Fruit fly (Drosophila melanogaster) whole organism, prepupa: ENCODE data around the gene CG33796.

Source experiments
- Blimp-1 ChIP-seq: fragments of 200-800 bp; sonication (Bioruptor generic); optimal IDR thresholded peaks from 3 replicates; lab custom pipeline; 2017; ENCODE audit warnings: missing biosample characterization, missing genetic modification characterization, mild to moderate bottlenecking, moderate library complexity, missing genetic modification reagents
- CG10631 ChIP-seq: fragments of 200-800 bp; sonication (Bioruptor generic); optimal IDR thresholded peaks from 2 replicates; lab custom pipeline; 2016; ENCODE audit warnings: missing biosample characterization, missing genetic modification characterization
- CG10669 ChIP-seq: fragments of 200-800 bp; sonication (Bioruptor generic); optimal IDR thresholded peaks from 3 replicates; lab custom pipeline; 2018; ENCODE audit warnings: missing biosample characterization, mild to moderate bottlenecking, missing genetic modification characterization, moderate library complexity
- CG11294 ChIP-seq: fragments of 200-800 bp; sonication (Bioruptor generic); IDR thresholded peaks from 2 replicates; pipeline ENCODE4 v1.3.6; 2022; ENCODE audit warnings: missing biosample characterization, missing genetic modification characterization
- CG11762 ChIP-seq: fragments of 200-800 bp; sonication (Bioruptor generic); optimal IDR thresholded peaks from 3 replicates; lab custom pipeline; 2016; ENCODE audit warnings: missing biosample characterization, missing genetic modification characterization; ENCODE audit not compliant: insufficient read depth
- CG11902 ChIP-seq: fragments of 200-800 bp; sonication (Bioruptor generic); optimal IDR thresholded peaks from 3 replicates; lab custom pipeline; 2016; ENCODE audit warnings: missing biosample characterization, missing genetic modification characterization
- CG15336 ChIP-seq: fragments of 200-800 bp; sonication (Bioruptor generic); IDR thresholded peaks from 2 replicates; pipeline ENCODE4 v1.3.6; 2022; ENCODE audit warnings: missing biosample characterization, missing genetic modification characterization
- CG1621 ChIP-seq: fragments of 200-800 bp; sonication (Bioruptor generic); optimal IDR thresholded peaks from 3 replicates; lab custom pipeline; 2018; ENCODE audit warnings: missing biosample characterization, mild to moderate bottlenecking, missing genetic modification characterization
- CG16779 ChIP-seq: fragments of 200-800 bp; sonication (Bioruptor generic); optimal IDR thresholded peaks from 3 replicates; lab custom pipeline; 2017; ENCODE audit warnings: missing biosample characterization, mild to moderate bottlenecking, missing genetic modification characterization
- CG3032 ChIP-seq: fragments of 200-800 bp; optimal IDR thresholded peaks from 2 replicates; lab custom pipeline; 2019; ENCODE audit warnings: missing biosample characterization, mild to moderate bottlenecking, missing genetic modification characterization, moderate library complexity
- CG31627 ChIP-seq: fragments of 200-800 bp; sonication (Bioruptor generic); optimal IDR thresholded peaks from 3 replicates; lab custom pipeline; 2016; ENCODE audit warnings: missing biosample characterization, missing genetic modification characterization
- CG32006 ChIP-seq: fragments of 200-800 bp; sonication (Bioruptor generic); optimal IDR thresholded peaks from 3 replicates; lab custom pipeline; 2017; ENCODE audit warnings: missing biosample characterization, mild to moderate bottlenecking, missing genetic modification characterization
- CG34406 ChIP-seq: fragments of 200-800 bp; sonication (Bioruptor generic); optimal IDR thresholded peaks from 3 replicates; lab custom pipeline; 2016; ENCODE audit warnings: missing biosample characterization, missing genetic modification characterization
- CG3919 ChIP-seq: fragments of 200-800 bp; sonication (Bioruptor generic); optimal IDR thresholded peaks from 3 replicates; lab custom pipeline; 2016; ENCODE audit warnings: missing biosample characterization, missing genetic modification characterization
- CG4318 ChIP-seq: fragments of 200-800 bp; sonication (Bioruptor generic); optimal IDR thresholded peaks from 3 replicates; lab custom pipeline; 2017; ENCODE audit warnings: missing biosample characterization, mild to moderate bottlenecking, missing genetic modification characterization
- CG6163 ChIP-seq: fragments of 200-800 bp; sonication (Bioruptor generic); IDR thresholded peaks from 3 replicates; pipeline ENCODE4 v1.3.6; 2022; ENCODE audit warnings: missing biosample characterization, missing genetic modification characterization
- CG6792 ChIP-seq: fragments of 200-800 bp; sonication (Bioruptor generic); optimal IDR thresholded peaks from 3 replicates; lab custom pipeline; 2016; ENCODE audit warnings: missing biosample characterization, missing genetic modification characterization
- CG6854 ChIP-seq: fragments of 200-800 bp; sonication (Bioruptor generic); optimal IDR thresholded peaks from 2 replicates; lab custom pipeline; 2017; ENCODE audit warnings: missing biosample characterization, mild to moderate bottlenecking, missing genetic modification characterization
- CG7368 ChIP-seq: fragments of 200-800 bp; sonication (Bioruptor generic); optimal IDR thresholded peaks from 3 replicates; lab custom pipeline; 2016; ENCODE audit warnings: missing biosample characterization, missing genetic modification characterization
- CG8119 ChIP-seq: fragments of 200-800 bp; sonication (Bioruptor generic); IDR thresholded peaks from 3 replicates; pipeline ENCODE4 v1.3.6; 2022; ENCODE audit warnings: missing biosample characterization, missing genetic modification characterization
- CG8319 ChIP-seq: fragments of 200-800 bp; sonication (Bioruptor generic); optimal IDR thresholded peaks from 3 replicates; lab custom pipeline; 2016; ENCODE audit warnings: missing biosample characterization, missing genetic modification characterization
- Eip75B ChIP-seq: fragments of 200-800 bp; sonication (Bioruptor generic); optimal IDR thresholded peaks from 3 replicates; lab custom pipeline; 2016; ENCODE audit warnings: missing biosample characterization, missing genetic modification characterization
- Eip78C ChIP-seq: fragments of 200-800 bp; sonication (Bioruptor generic); peaks from one replicate; lab custom pipeline; 2016; ENCODE audit warnings: missing biosample characterization, missing genetic modification characterization
- Eip93F ChIP-seq: fragments of 200-800 bp; sonication (Bioruptor generic); optimal IDR thresholded peaks from 2 replicates; lab custom pipeline; 2016; ENCODE audit warnings: missing biosample characterization, mild to moderate bottlenecking, missing genetic modification characterization
- Ets21C ChIP-seq: fragments of 200-800 bp; sonication (Bioruptor generic); optimal IDR thresholded peaks from 3 replicates; lab custom pipeline; 2016; ENCODE audit warnings: missing biosample characterization, missing genetic modification characterization
- Ets96B ChIP-seq: fragments of 200-800 bp; optimal IDR thresholded peaks from 2 replicates; lab custom pipeline; 2019; ENCODE audit warnings: missing biosample characterization, mild to moderate bottlenecking, missing genetic modification characterization, moderate library complexity
- Gug ChIP-seq: fragments of 200-800 bp; sonication (Bioruptor generic); IDR thresholded peaks from 2 replicates; pipeline ENCODE4 v1.3.6; 2022; ENCODE audit warnings: missing biosample characterization, missing genetic modification characterization
- Hr38 ChIP-seq: sonication (Bioruptor generic); optimal IDR thresholded peaks from 2 replicates; lab custom pipeline; 2016; ENCODE audit warnings: missing biosample characterization, missing genetic modification characterization
- Hr39 ChIP-seq: fragments of 200-800 bp; sonication (Bioruptor generic); optimal IDR thresholded peaks from 2 replicates; lab custom pipeline; 2016; ENCODE audit warnings: missing biosample characterization, missing genetic modification characterization
- Hr4 ChIP-seq: fragments of 200-800 bp; sonication (Bioruptor generic); optimal IDR thresholded peaks from 3 replicates; lab custom pipeline; 2016; ENCODE audit warnings: missing biosample characterization, missing genetic modification characterization
- Lpt ChIP-seq: fragments of 200-800 bp; sonication (Bioruptor generic); optimal IDR thresholded peaks from 3 replicates; lab custom pipeline; 2016; ENCODE audit warnings: missing biosample characterization, missing genetic modification characterization
- Sox102F ChIP-seq: fragments of 200-800 bp; sonication (Bioruptor generic); optimal IDR thresholded peaks from 2 replicates; lab custom pipeline; 2016; ENCODE audit warnings: missing biosample characterization, mild to moderate bottlenecking, missing genetic modification characterization
- Sox14 ChIP-seq: fragments of 200-800 bp; sonication (Bioruptor generic); optimal IDR thresholded peaks from 3 replicates; lab custom pipeline; 2016; ENCODE audit warnings: missing biosample characterization, missing genetic modification characterization
- Sox15 ChIP-seq: fragments of 200-800 bp; sonication (Bioruptor generic); optimal IDR thresholded peaks from 3 replicates; lab custom pipeline; 2016; ENCODE audit warnings: missing biosample characterization, missing genetic modification characterization
- achi ChIP-seq: fragments of 200-800 bp; sonication (Bioruptor generic); optimal IDR thresholded peaks from 3 replicates; lab custom pipeline; 2016; ENCODE audit warnings: missing biosample characterization, missing genetic modification characterization
- acj6 ChIP-seq: fragments of 200-800 bp; sonication (Bioruptor generic); optimal IDR thresholded peaks from 3 replicates; lab custom pipeline; 2016; ENCODE audit warnings: missing biosample characterization, missing genetic modification characterization
- cyc ChIP-seq: fragments of 200-800 bp; sonication (Bioruptor generic); optimal IDR thresholded peaks from 3 replicates; lab custom pipeline; 2016; ENCODE audit warnings: missing biosample characterization, missing genetic modification characterization
- dac ChIP-seq: fragments of 200-800 bp; sonication (Bioruptor generic); optimal IDR thresholded peaks from 2 replicates; lab custom pipeline; 2017; ENCODE audit warnings: missing biosample characterization, mild to moderate bottlenecking, missing genetic modification characterization
- dsx ChIP-seq: fragments of 200-800 bp; optimal IDR thresholded peaks from 3 replicates; lab custom pipeline; 2019; ENCODE audit warnings: missing biosample characterization, mild to moderate bottlenecking, missing genetic modification characterization, moderate library complexity; ENCODE audit not compliant: poor library complexity, severe bottlenecking
- eg ChIP-seq: fragments of 200-800 bp; sonication (Bioruptor generic); IDR thresholded peaks from 3 replicates; pipeline ENCODE4 v1.3.6; 2022; ENCODE audit warnings: missing biosample characterization, missing genetic modification characterization
- esn ChIP-seq: fragments of 200-800 bp; sonication (Bioruptor generic); optimal IDR thresholded peaks from 2 replicates; lab custom pipeline; 2016; ENCODE audit warnings: missing biosample characterization, mild to moderate bottlenecking, missing genetic modification characterization, moderate library complexity
- fd59A ChIP-seq: fragments of 200-800 bp; sonication (Bioruptor generic); optimal IDR thresholded peaks from 2 replicates; lab custom pipeline; 2017; ENCODE audit warnings: missing biosample characterization, mild to moderate bottlenecking, missing genetic modification characterization, missing genetic modification reagents
- net ChIP-seq: fragments of 200-800 bp; sonication (Bioruptor generic); optimal IDR thresholded peaks from 3 replicates; lab custom pipeline; 2016; ENCODE audit warnings: missing biosample characterization, missing genetic modification characterization
- pdm3 ChIP-seq: fragments of 200-800 bp; sonication (Bioruptor generic); optimal IDR thresholded peaks from 3 replicates; lab custom pipeline; 2016; ENCODE audit warnings: missing biosample characterization, missing genetic modification characterization
- spab ChIP-seq: fragments of 200-800 bp; sonication (Bioruptor generic); optimal IDR thresholded peaks from 2 replicates; lab custom pipeline; 2017; ENCODE audit warnings: missing biosample characterization, mild to moderate bottlenecking, missing genetic modification characterization, missing genetic modification reagents
- ss ChIP-seq, 2 experiments: fragments of 200-800 bp; sonication (Bioruptor generic); optimal IDR thresholded peaks; 2 replicates in 1 of 2; 3 replicates in 1 of 2; lab custom pipeline; 2017 to 2018; ENCODE audit warnings: mild to moderate bottlenecking in 2 of 2, missing biosample characterization in 2 of 2, missing genetic modification characterization in 2 of 2, moderate library complexity in 1 of 2
- vri ChIP-seq: fragments of 200-800 bp; sonication (Bioruptor generic); optimal IDR thresholded peaks from 3 replicates; lab custom pipeline; 2016; ENCODE audit warnings: missing biosample characterization, mild to moderate bottlenecking, missing genetic modification characterization

CG33796 gene

DNA sequence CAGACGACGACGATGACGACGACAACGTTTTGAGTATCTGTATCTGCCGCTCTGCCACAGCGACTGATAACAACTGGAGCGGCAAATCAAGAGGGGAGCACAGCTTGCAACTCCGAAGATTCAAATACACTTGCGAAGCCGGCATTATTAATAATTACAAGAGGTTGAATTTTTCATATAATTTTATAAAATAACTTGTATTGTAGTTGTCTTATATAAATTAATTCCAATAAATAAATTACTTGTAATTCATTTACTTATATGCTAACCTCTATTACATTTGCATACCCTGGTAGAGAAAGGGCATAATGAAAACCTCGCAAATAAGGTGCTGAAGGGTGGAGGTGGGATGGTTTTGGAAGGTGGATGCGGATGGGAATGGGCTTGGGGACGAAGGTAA, 34.2 kb upstream of the CG33796 start (continued):
- no peak for TF ChIP-seq CG4318 (GFP tag; lab: Kevin White, UChicago)
- peak; percentile 74 for TF ChIP-seq CG6792 (GFP tag; lab: Kevin White, UChicago)
- peak; percentile 33 for TF ChIP-seq Eip75B (GFP tag; lab: Kevin White, UChicago)
- TF ChIP-seq Ets96B = peak; percentile 85
- peak; percentile 37; the same call in 1 of the 2 replicates for TF ChIP-seq Gug (GFP tag; lab: Robert Waterston, UW)
- no peak for TF ChIP-seq Ets21C (GFP tag; lab: Kevin White, UChicago)
- TF ChIP-seq Sox15 = peak; percentile 59
- TF ChIP-seq CG8119 (GFP tag; lab: Robert Waterston, UW) = peak; percentile 59
- TF ChIP-seq CG11762 (GFP tag; lab: Kevin White, UChicago) = peak; percentile 49
- peak; percentile 70 for TF ChIP-seq CG11902 (GFP tag; lab: Kevin White, UChicago)
- TF ChIP-seq CG34406 (GFP tag; lab: Kevin White, UChicago) = peak; percentile 87
- peak; percentile 29 for TF ChIP-seq Hr39
- TF ChIP-seq CG6854 (GFP tag; lab: Kevin White, UChicago) = peak; percentile 19
- peak; percentile 21 for TF ChIP-seq Sox14
- no peak for TF ChIP-seq CG11294
- TF ChIP-seq eg (GFP tag; lab: Robert Waterston, UW) = peak; percentile 37; the same call in 1 of the 3 replicates
- TF ChIP-seq CG1621 = peak; percentile 42
- TF ChIP-seq dsx (GFP tag; lab: Kevin White, UChicago) = peak; percentile 63
- TF ChIP-seq spab (GFP tag; lab: Kevin White, UChicago) = peak; percentile 64
- peak; percentile 69 for TF ChIP-seq achi
- TF ChIP-seq, all 60 proteins: peak for 51

DNA sequence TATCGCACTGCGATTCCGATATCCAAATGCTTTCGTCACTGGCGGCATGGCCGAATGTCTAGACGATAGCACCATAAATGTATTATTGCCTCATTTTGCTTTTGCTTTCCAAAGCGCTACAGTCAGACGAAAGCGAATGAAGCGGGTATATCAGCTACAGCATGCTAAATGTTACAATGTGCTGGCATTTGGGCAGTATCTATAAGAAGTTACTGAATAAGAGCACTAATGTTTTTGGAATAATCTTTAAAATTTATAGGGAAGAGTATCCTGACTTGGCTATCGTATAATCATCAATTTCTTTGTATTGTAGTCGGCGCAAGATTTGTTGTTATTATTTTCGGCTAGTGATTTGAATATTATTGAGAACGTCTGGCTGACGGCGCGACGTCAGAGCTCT, 33.3 kb upstream of the CG33796 start:
- TF ChIP-seq Lpt = peak; percentile 47
- TF ChIP-seq CG34406 (GFP tag; lab: Kevin White, UChicago) = peak; percentile 45
- TF ChIP-seq CG32006 = peak; percentile 62
- peak; percentile 89 for TF ChIP-seq Hr39
- TF ChIP-seq CG7368 (GFP tag; lab: Kevin White, UChicago) = peak; percentile 58
- peak; percentile 52 for TF ChIP-seq Eip75B (GFP tag; lab: Kevin White, UChicago)
- peak; percentile 59 for TF ChIP-seq achi
- TF ChIP-seq CG10631 (GFP tag; lab: Kevin White, UChicago) = peak; percentile 70
- TF ChIP-seq vri (GFP tag; lab: Kevin White, UChicago) = peak; percentile 85
- no peak for TF ChIP-seq Hr38
- peak; percentile 66; the same call in 2 of the 3 replicates for TF ChIP-seq CG8119 (GFP tag; lab: Robert Waterston, UW)
- TF ChIP-seq Eip93F (GFP tag; lab: Kevin White, UChicago) = peak; percentile 64
- peak; percentile 64 for TF ChIP-seq net (GFP tag; lab: Kevin White, UChicago)
- TF ChIP-seq CG31627 (GFP tag; lab: Kevin White, UChicago) = peak; percentile 83
- TF ChIP-seq cyc (GFP tag; lab: Kevin White, UChicago) = peak; percentile 86
- peak; percentile 62 for TF ChIP-seq CG3032 (tag; lab: Kevin White, UChicago)
- TF ChIP-seq CG4318 (GFP tag; lab: Kevin White, UChicago) = no peak
- peak; percentile 77 for TF ChIP-seq CG3919 (GFP tag; lab: Kevin White, UChicago)
- peak; percentile 74 for TF ChIP-seq fd59A (GFP tag; lab: Kevin White, UChicago)
- peak in 1 of 2 experiments; percentile 10 for TF ChIP-seq ss (GFP tag; optimal IDR thresholded peaks at IDR 0.05; lab: Kevin White, UChicago)
- TF ChIP-seq dac (GFP tag; lab: Kevin White, UChicago) = no peak
- TF ChIP-seq CG11902 (GFP tag; lab: Kevin White, UChicago) = peak; percentile 74
- peak; percentile 85 for TF ChIP-seq esn
- peak; percentile 54 for TF ChIP-seq Hr4 (GFP tag; lab: Kevin White, UChicago)
- TF ChIP-seq Sox102F (GFP tag; lab: Kevin White, UChicago) = peak; percentile 74
- peak; percentile 57 for TF ChIP-seq CG15336
- TF ChIP-seq Ets21C (GFP tag; lab: Kevin White, UChicago) = peak; percentile 81
- TF ChIP-seq CG16779 (tag; lab: Kevin White, UChicago) = no peak
- peak; percentile 72 for TF ChIP-seq Ets96B
- TF ChIP-seq eg (GFP tag; lab: Robert Waterston, UW) = peak; percentile 69
- peak; percentile 76 for TF ChIP-seq CG10669
- TF ChIP-seq CG1621 = peak; percentile 61
- TF ChIP-seq pdm3 = peak; percentile 78
- TF ChIP-seq spab (GFP tag; lab: Kevin White, UChicago) = peak; percentile 60
- peak; percentile 38 for TF ChIP-seq CG11762 (GFP tag; lab: Kevin White, UChicago)
- peak; percentile 58 for TF ChIP-seq CG8319 (GFP tag; lab: Kevin White, UChicago)
- TF ChIP-seq Eip78C (GFP tag; lab: Kevin White, UChicago) = peak; percentile 93
- TF ChIP-seq Blimp-1 (GFP tag; lab: Kevin White, UChicago) = peak; percentile 61
- peak; percentile 77 for TF ChIP-seq acj6
- TF ChIP-seq Sox15 = peak; percentile 63
- peak; percentile 74 for TF ChIP-seq CG6163 (GFP tag; lab: Robert Waterston, UW)
